Worm (Caenorhabditis elegans): ENCODE measurements around the gene F57E7.2.

DNA sequence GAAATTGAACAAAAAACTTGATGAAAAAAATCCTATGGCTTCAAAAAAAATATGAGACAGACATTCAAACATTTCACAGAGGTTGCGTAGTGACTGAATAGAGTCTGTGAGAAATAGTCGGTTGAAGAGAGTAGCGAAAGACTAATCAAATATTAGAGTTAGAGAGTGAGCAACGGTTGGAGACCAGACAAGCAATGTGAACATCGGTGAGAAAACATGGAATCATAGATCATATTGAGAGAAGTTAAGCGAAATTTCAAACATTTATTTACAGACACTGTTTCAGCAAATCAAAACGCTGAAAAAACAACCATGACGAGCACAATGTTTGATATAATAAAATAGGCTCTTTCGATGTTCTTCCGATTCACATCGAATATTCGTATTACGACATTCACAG lies 23.7 kb upstream of the F57E7.2 start:
- TF ChIP-seq pes-1 (GFP tag; IDR thresholded peaks at IDR 0.05) (no peak), scrt-1 (GFP tag; IDR thresholded peaks at IDR 0.05) (no peak), sea-1 (GFP tag; conservative IDR thresholded peaks at IDR 0.05) (no peak), aly-1 (tag; optimal IDR thresholded peaks at IDR 0.05) (no peak), ama-1 (optimal IDR thresholded peaks at IDR 0.05) (no peak), flt-1 (GFP tag; IDR thresholded peaks at IDR 0.05) (no peak), tbx-37 (GFP tag; conservative IDR thresholded peaks at IDR 0.05) (no peak), tra-4 (tag; optimal IDR thresholded peaks at IDR 0.05) (no peak), ceh-13 (GFP tag; optimal IDR thresholded peaks at IDR 0.05) (no peak), ceh-36 (tag; optimal IDR thresholded peaks at IDR 0.05) (no peak), B0310.2 (tag; optimal IDR thresholded peaks at IDR 0.05) (no peak), hmg-4 (GFP tag; optimal IDR thresholded peaks at IDR 0.05) (no peak)

Measured in whole organism, early embryonic.